Fruit fly (Drosophila melanogaster): ENCODE measurements around the gene CG14137.
A peak's percentile ranks its signal among the peaks of the same experiment; 100 is the strongest.

DNA sequence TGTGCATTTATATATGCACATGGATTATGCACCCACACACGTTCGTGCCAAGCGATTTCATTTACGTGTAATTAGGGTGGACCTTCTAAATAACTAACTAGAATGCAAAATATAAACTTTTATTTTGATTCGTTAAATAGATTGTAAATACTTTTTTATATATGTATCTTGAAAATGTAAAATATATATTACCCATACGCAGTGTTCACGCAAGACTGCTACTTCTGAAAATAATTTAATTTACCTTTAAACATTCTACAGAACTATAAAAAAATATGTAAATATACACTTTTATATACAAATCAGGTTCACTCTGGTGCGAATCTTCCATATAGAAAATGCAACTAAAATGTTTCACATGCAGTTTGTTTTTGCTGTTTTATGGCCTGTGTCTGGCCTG is 6.1 kb downstream of the CG14137 start:
- TF ChIP-seq CG8301 (tag; optimal IDR thresholded peaks at IDR 0.05) (peak; percentile 27), CG10348 (GFP tag; IDR thresholded peaks at IDR 0.05) (no peak), CG9948 (tag; optimal IDR thresholded peaks at IDR 0.05) (peak; percentile 40)
